Fruit fly (Drosophila melanogaster) whole organism, embryonic: ENCODE results near the gene Fst.
A peak's percentile ranks its signal among the peaks of the same experiment; 100 is the strongest.

Experiments used
- CG10274 ChIP-seq: fragments of 200-800 bp; sonication (Bioruptor generic); optimal IDR thresholded peaks from 3 replicates; lab custom pipeline; 2017; ENCODE audit warnings: missing biosample characterization, mild to moderate bottlenecking, missing genetic modification characterization
- CG10959 ChIP-seq: fragments of 200-800 bp; sonication (Bioruptor generic); IDR thresholded peaks from 2 replicates; pipeline ENCODE4 v1.3.6; 2022; ENCODE audit warnings: missing biosample characterization, missing genetic modification characterization
- CG11398 ChIP-seq: fragments of 200-800 bp; sonication (Bioruptor generic); optimal IDR thresholded peaks from 2 replicates; lab custom pipeline; 2016; ENCODE audit warnings: missing biosample characterization, missing genetic modification characterization
- CG11696 ChIP-seq: fragments of 200-800 bp; sonication (Bioruptor generic); IDR thresholded peaks from 2 replicates; pipeline ENCODE4 v1.3.6; 2022; ENCODE audit warnings: missing biosample characterization, missing genetic modification characterization
- CG12236 ChIP-seq: fragments of 200-800 bp; sonication (Bioruptor generic); optimal IDR thresholded peaks from 2 replicates; lab custom pipeline; 2016; ENCODE audit warnings: missing biosample characterization, missing genetic modification characterization
- CG14014 ChIP-seq: fragments of 200-800 bp; sonication (Bioruptor generic); IDR thresholded peaks from 2 replicates; pipeline ENCODE4 v1.3.6; 2022; ENCODE audit warnings: missing biosample characterization, missing genetic modification characterization
- CG14441 ChIP-seq: fragments of 200-800 bp; sonication (Bioruptor generic); IDR thresholded peaks from 2 replicates; pipeline ENCODE4 v1.3.6; 2022; ENCODE audit warnings: missing biosample characterization, missing genetic modification characterization
- CG16863 ChIP-seq: fragments of 200-800 bp; sonication (Bioruptor generic); optimal IDR thresholded peaks from 3 replicates; lab custom pipeline; 2016; ENCODE audit warnings: missing biosample characterization, missing genetic modification characterization
- CG17385 ChIP-seq: fragments of 200-800 bp; sonication (Bioruptor generic); optimal IDR thresholded peaks from 3 replicates; lab custom pipeline; 2018; ENCODE audit warnings: missing biosample characterization, mild to moderate bottlenecking, missing genetic modification characterization
- CG17912 ChIP-seq: fragments of 200-800 bp; sonication (Bioruptor generic); optimal IDR thresholded peaks from 2 replicates; lab custom pipeline; 2018; ENCODE audit warnings: missing biosample characterization, mild to moderate bottlenecking, missing genetic modification characterization
- CG18011 ChIP-seq: fragments of 200-800 bp; sonication (Bioruptor generic); optimal IDR thresholded peaks from 2 replicates; lab custom pipeline; 2017; ENCODE audit warnings: missing biosample characterization, missing genetic modification characterization, mild to moderate bottlenecking, moderate library complexity, missing genotype
- CG18599 ChIP-seq: fragments of 200-800 bp; sonication (Bioruptor generic); optimal IDR thresholded peaks from 3 replicates; lab custom pipeline; 2017; ENCODE audit warnings: missing biosample characterization, missing genetic modification characterization, mild to moderate bottlenecking, moderate library complexity, missing genetic modification reagents
- CG2202 ChIP-seq: fragments of 200-800 bp; sonication (Bioruptor generic); optimal IDR thresholded peaks from 2 replicates; lab custom pipeline; 2018; ENCODE audit warnings: missing biosample characterization, mild to moderate bottlenecking, missing genetic modification characterization
- CG30020 ChIP-seq: fragments of 200-800 bp; optimal IDR thresholded peaks from 2 replicates; lab custom pipeline; 2019; ENCODE audit warnings: missing biosample characterization, mild to moderate bottlenecking, missing genetic modification characterization, moderate library complexity
- CG30431 ChIP-seq: fragments of 200-800 bp; sonication (Bioruptor generic); optimal IDR thresholded peaks from 2 replicates; lab custom pipeline; 2017; ENCODE audit warnings: missing biosample characterization, missing genetic modification characterization
- CG31365 ChIP-seq: fragments of 200-800 bp; sonication (Bioruptor generic); optimal IDR thresholded peaks from 2 replicates; lab custom pipeline; 2018; ENCODE audit warnings: missing biosample characterization, mild to moderate bottlenecking, missing genetic modification characterization
- CG32532 ChIP-seq: fragments of 200-800 bp; sonication (Bioruptor generic); IDR thresholded peaks from 2 replicates; pipeline ENCODE4 v1.3.6; 2022; ENCODE audit warnings: missing biosample characterization, missing genetic modification characterization
- CG3407 ChIP-seq: fragments of 200-800 bp; sonication (Bioruptor generic); optimal IDR thresholded peaks from 2 replicates; lab custom pipeline; 2018; ENCODE audit warnings: missing biosample characterization, mild to moderate bottlenecking, missing genetic modification characterization
- CG4854 ChIP-seq: fragments of 200-800 bp; sonication (Bioruptor generic); optimal IDR thresholded peaks from 2 replicates; lab custom pipeline; 2016; ENCODE audit warnings: missing biosample characterization, missing genetic modification characterization, inconsistent platforms
- CG7745 ChIP-seq: fragments of 200-800 bp; sonication (Bioruptor generic); optimal IDR thresholded peaks from 2 replicates; lab custom pipeline; 2018; ENCODE audit warnings: missing biosample characterization, mild to moderate bottlenecking, missing genetic modification characterization, moderate library complexity
- CG7963 ChIP-seq: fragments of 200-800 bp; sonication (Bioruptor generic); IDR thresholded peaks from 3 replicates; pipeline ENCODE4 v1.3.6; 2022; ENCODE audit warnings: missing biosample characterization, missing genetic modification characterization; ENCODE audit not compliant: partially characterized antibody
- CG8924 ChIP-seq: fragments of 200-800 bp; optimal IDR thresholded peaks from 3 replicates; lab custom pipeline; 2019; ENCODE audit warnings: missing biosample characterization, mild to moderate bottlenecking, missing genetic modification characterization, moderate library complexity
- CG8944 ChIP-seq: fragments of 200-800 bp; sonication (Bioruptor generic); optimal IDR thresholded peaks from 3 replicates; lab custom pipeline; 2016; ENCODE audit warnings: missing biosample characterization, missing genetic modification characterization
- CG9876 ChIP-seq: fragments of 200-800 bp; sonication (Bioruptor generic); optimal IDR thresholded peaks from 2 replicates; lab custom pipeline; 2016; ENCODE audit warnings: missing biosample characterization, missing genetic modification characterization
- CTCF ChIP-seq: fragments of 200-800 bp; sonication (Bioruptor generic); optimal IDR thresholded peaks from 2 replicates; lab custom pipeline; 2017; ENCODE audit warnings: missing biosample characterization, mild to moderate bottlenecking, missing genetic modification characterization, moderate library complexity
- CoRest ChIP-seq: fragments of 200-800 bp; sonication (Bioruptor generic); optimal IDR thresholded peaks from 3 replicates; lab custom pipeline; 2018; ENCODE audit warnings: missing biosample characterization, mild to moderate bottlenecking, missing genetic modification characterization, moderate library complexity
- Dfd ChIP-seq, 2 experiments: fragments of >200 bp; optimal IDR thresholded peaks; 2 replicates each; lab custom pipeline; 2017; ENCODE audit warnings: missing biosample characterization in 2 of 2, missing genetic modification characterization in 2 of 2
- Eip74EF ChIP-seq, 2 experiments: fragments of 200-800 bp in 1 of 2; fragments of >200 bp in 1 of 2; sonication (Bioruptor generic) in 1 of 2; optimal IDR thresholded peaks; 2 replicates each; lab custom pipeline; 2017 to 2019; ENCODE audit warnings: missing biosample characterization in 2 of 2, missing genetic modification characterization in 2 of 2, mild to moderate bottlenecking in 1 of 2, moderate library complexity in 1 of 2
- Fer2 ChIP-seq: fragments of 200-800 bp; sonication (Bioruptor generic); optimal IDR thresholded peaks from 2 replicates; lab custom pipeline; 2018; ENCODE audit warnings: missing biosample characterization, mild to moderate bottlenecking, missing genetic modification characterization, moderate library complexity
- NFAT ChIP-seq: fragments of 200-800 bp; sonication (Bioruptor generic); IDR thresholded peaks from 2 replicates; pipeline ENCODE4 v1.3.6; 2022; ENCODE audit warnings: missing biosample characterization, missing genetic modification characterization
- Neu2 ChIP-seq: fragments of 200-800 bp; sonication (Bioruptor generic); optimal IDR thresholded peaks from 3 replicates; lab custom pipeline; 2016; ENCODE audit warnings: missing biosample characterization, missing genetic modification characterization, borderline replicate concordance
- amos ChIP-seq: fragments of 200-800 bp; sonication (Bioruptor generic); IDR thresholded peaks from 2 replicates; pipeline ENCODE4 v1.3.6; 2022; ENCODE audit warnings: missing biosample characterization, missing genetic modification characterization; ENCODE audit not compliant: partially characterized antibody
- ap ChIP-seq: fragments of 200-800 bp; sonication (Bioruptor generic); IDR thresholded peaks from 2 replicates; pipeline ENCODE4 v1.3.6; 2022; ENCODE audit warnings: missing biosample characterization, missing genetic modification characterization
- ase ChIP-seq: fragments of 200-800 bp; sonication (Bioruptor generic); IDR thresholded peaks from 3 replicates; pipeline ENCODE4 v1.3.6; 2022; ENCODE audit warnings: missing biosample characterization, missing genetic modification characterization
- ash1 ChIP-seq: fragments of 200-800 bp; sonication (Bioruptor generic); optimal IDR thresholded peaks from 2 replicates; lab custom pipeline; 2018; ENCODE audit warnings: missing biosample characterization, mild to moderate bottlenecking, missing genetic modification characterization
- bbx ChIP-seq: fragments of 200-800 bp; sonication (Bioruptor generic); IDR thresholded peaks from 2 replicates; pipeline ENCODE4 v1.3.6; 2022; ENCODE audit warnings: missing biosample characterization, missing genetic modification characterization; ENCODE audit not compliant: partially characterized antibody
- crc ChIP-seq: fragments of 200-800 bp; sonication (Bioruptor generic); optimal IDR thresholded peaks from 2 replicates; lab custom pipeline; 2016; ENCODE audit warnings: missing biosample characterization, missing genetic modification characterization
- crp ChIP-seq, 2 experiments: fragments of 200-800 bp; sonication (Bioruptor generic); optimal IDR thresholded peaks; 2 replicates in 1 of 2; 3 replicates in 1 of 2; lab custom pipeline; 2017; ENCODE audit warnings: missing biosample characterization in 2 of 2, missing genetic modification characterization in 2 of 2, mild to moderate bottlenecking in 1 of 2, moderate library complexity in 1 of 2
- en ChIP-seq: fragments of 200-800 bp; sonication (Bioruptor generic); optimal IDR thresholded peaks from 2 replicates; lab custom pipeline; 2016; ENCODE audit warnings: missing biosample characterization, missing genetic modification characterization
- gfzf ChIP-seq: fragments of 200-800 bp; sonication (Bioruptor generic); optimal IDR thresholded peaks from 2 replicates; lab custom pipeline; 2016; ENCODE audit warnings: missing biosample characterization, mild to moderate bottlenecking, missing genetic modification characterization, moderate library complexity
- inv ChIP-seq: fragments of 200-800 bp; sonication (Bioruptor generic); IDR thresholded peaks from 2 replicates; pipeline ENCODE4 v1.3.6; 2022; ENCODE audit warnings: missing biosample characterization, missing genetic modification characterization; ENCODE audit not compliant: partially characterized antibody
- lmd ChIP-seq: fragments of 200-800 bp; sonication (Bioruptor generic); IDR thresholded peaks from 2 replicates; pipeline ENCODE4 v1.3.6; 2022; ENCODE audit warnings: missing biosample characterization, missing genetic modification characterization
- pita ChIP-seq: fragments of 200-800 bp; sonication (Bioruptor generic); optimal IDR thresholded peaks from 2 replicates; lab custom pipeline; 2017; ENCODE audit warnings: missing biosample characterization, mild to moderate bottlenecking, missing genetic modification characterization
- sc ChIP-seq, 3 experiments: fragments of >200 bp in 2 of 3; fragments of 200-800 bp in 1 of 3; sonication (Bioruptor generic) in 1 of 3; optimal IDR thresholded peaks; 2 replicates in 2 of 3; 3 replicates in 1 of 3; lab custom pipeline; 2017; ENCODE audit warnings: mild to moderate bottlenecking in 1 of 3, missing biosample characterization in 1 of 3, missing genetic modification characterization in 1 of 3, missing genetic modification reagents in 1 of 3
- schlank ChIP-seq: fragments of 200-800 bp; sonication (Bioruptor generic); optimal IDR thresholded peaks from 2 replicates; lab custom pipeline; 2018; ENCODE audit warnings: missing biosample characterization, mild to moderate bottlenecking, missing genetic modification characterization
- sim ChIP-seq: fragments of 200-800 bp; sonication (Bioruptor generic); IDR thresholded peaks from 2 replicates; pipeline ENCODE4 v1.3.6; 2022; ENCODE audit warnings: missing biosample characterization, missing genetic modification characterization
- slou ChIP-seq: fragments of 200-800 bp; sonication (Bioruptor generic); optimal IDR thresholded peaks from 3 replicates; lab custom pipeline; 2016; ENCODE audit warnings: missing biosample characterization, missing genetic modification characterization
- ssp ChIP-seq: fragments of 200-800 bp; sonication (Bioruptor generic); IDR thresholded peaks from 2 replicates; pipeline ENCODE4 v1.3.6; 2022; ENCODE audit warnings: missing biosample characterization, missing genetic modification characterization
- tin ChIP-seq: fragments of 200-800 bp; sonication (Bioruptor generic); optimal IDR thresholded peaks from 3 replicates; lab custom pipeline; 2016; ENCODE audit warnings: missing biosample characterization, missing genetic modification characterization
- usp ChIP-seq: fragments of >200 bp; optimal IDR thresholded peaks from 2 replicates; lab custom pipeline; 2017; ENCODE audit warnings: missing biosample characterization, missing genetic modification characterization
- vvl ChIP-seq: fragments of 200-800 bp; sonication (Bioruptor generic); IDR thresholded peaks from 2 replicates; pipeline ENCODE4 v1.3.6; 2022; ENCODE audit warnings: missing biosample characterization, missing genetic modification characterization
- z ChIP-seq: fragments of 200-800 bp; sonication (Bioruptor generic); IDR thresholded peaks from 3 replicates; pipeline ENCODE4 v1.3.6; 2022; ENCODE audit warnings: missing biosample characterization, missing genetic modification characterization

Gene Fst

DNA sequence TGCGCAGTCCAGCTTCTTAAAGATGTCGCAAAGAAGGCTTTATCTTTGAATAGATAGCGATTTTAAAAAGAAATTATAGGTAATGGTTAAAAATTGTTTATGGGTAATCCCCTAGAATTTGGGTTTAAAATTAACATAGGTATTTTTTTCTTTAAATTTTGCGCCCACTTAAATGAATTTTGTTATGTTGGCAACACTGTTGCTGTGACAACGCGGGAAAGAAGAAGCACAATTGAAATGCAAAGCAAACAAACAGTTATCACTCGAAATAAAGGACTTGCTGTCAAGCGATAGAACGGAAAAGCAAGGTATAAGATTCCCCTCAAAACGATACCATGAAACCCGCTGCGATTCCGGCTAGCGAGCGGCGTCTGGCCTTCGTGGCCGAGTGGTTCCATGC, 33.8 kb upstream of the Fst start, which contains the start of gene nmdyn-D7 (continued):
- TF ChIP-seq CG7963 (GFP tag; lab: Robert Waterston, UW) (no peak), CG14441 (GFP tag; lab: Robert Waterston, UW) (no peak), amos (no peak), CG14014 (no peak), bbx (GFP tag; lab: Robert Waterston, UW) (peak; percentile 54), CG30020 (no peak), CG17385 (GFP tag; lab: Kevin White, UChicago) (peak; percentile 99), tin (GFP tag; lab: Kevin White, UChicago) (no peak), crc (GFP tag; lab: Kevin White, UChicago) (no peak), CG3407 (no peak), CG9876 (GFP tag; lab: Kevin White, UChicago) (no peak), CG31365 (no peak), CG32532 (GFP tag; lab: Robert Waterston, UW) (no peak), Fer2 (tag; lab: Kevin White, UChicago) (no peak), CG7745 (tag; lab: Kevin White, UChicago) (no peak), CG18011 (no peak), Neu2 (GFP tag; lab: Kevin White, UChicago) (no peak), ssp (GFP tag; lab: Robert Waterston, UW) (no peak), CG17912 (no peak), CG10274 (no peak), vvl (peak; percentile 30; the same call in 1 of the 2 replicates), z (GFP tag; lab: Robert Waterston, UW) (no peak), CG30431 (no peak), CTCF (GFP tag; lab: Kevin White, UChicago) (no peak), crp (GFP tag; optimal IDR thresholded peaks at IDR 0.05; lab: Kevin White, UChicago) (no peak), CG16863 (GFP tag; lab: Kevin White, UChicago) (no peak), CG2202 (tag; lab: Kevin White, UChicago) (no peak), CG8944 (GFP tag; lab: Kevin White, UChicago) (no peak), CG8924 (tag; lab: Kevin White, UChicago) (no peak), en (GFP tag; lab: Kevin White, UChicago) (no peak), CG10959 (no peak), Eip74EF (GFP tag; optimal IDR thresholded peaks at IDR 0.05; lab: Kevin White, UChicago) (no peak), usp (GFP tag; lab: Kevin White, UChicago) (no peak), ash1 (GFP tag; lab: Kevin White, UChicago) (no peak), NFAT (GFP tag; lab: Robert Waterston, UW) (no peak), schlank (tag; lab: Kevin White, UChicago) (no peak), lmd (GFP tag; lab: Robert Waterston, UW) (no peak), ase (GFP tag; lab: Robert Waterston, UW) (no peak), CG11696 (GFP tag; lab: Robert Waterston, UW) (no peak), CG11398 (GFP tag; lab: Kevin White, UChicago) (no peak), gfzf (GFP tag; lab: Kevin White, UChicago) (peak; percentile 45), pita (GFP tag; lab: Kevin White, UChicago) (no peak), ap (GFP tag; lab: Robert Waterston, UW) (no peak), CG18599 (GFP tag; lab: Kevin White, UChicago) (no peak), Dfd (GFP tag; optimal IDR thresholded peaks at IDR 0.05; lab: Kevin White, UChicago) (no peak), CG12236 (GFP tag; lab: Kevin White, UChicago) (no peak), inv (GFP tag; lab: Robert Waterston, UW) (no peak), CG4854 (GFP tag; lab: Kevin White, UChicago) (no peak), sc (optimal IDR thresholded peaks at IDR 0.05; lab: Kevin White, UChicago) (no peak), sc (GFP tag; optimal IDR thresholded peaks at IDR 0.05; lab: Kevin White, UChicago) (no peak), sim (GFP tag; lab: Robert Waterston, UW) (0 out of 2 replicates have a peak, but pooled peaks have one; percentile 28), CoRest (tag; lab: Kevin White, UChicago) (no peak), slou (GFP tag; lab: Kevin White, UChicago) (no peak)
